Fruit fly (Drosophila melanogaster) whole organism, embryonic: ENCODE measurements around the gene LanB1.

Experiments used
- B-H2 ChIP-seq: fragments of 200-800 bp; sonication (Bioruptor generic); optimal IDR thresholded peaks from 2 replicates; lab custom pipeline; 2018; ENCODE audit warnings: missing biosample characterization, mild to moderate bottlenecking, missing genetic modification characterization
- Blimp-1 ChIP-seq: fragments of 200-800 bp; sonication (Bioruptor generic); optimal IDR thresholded peaks from 3 replicates; lab custom pipeline; 2018; ENCODE audit warnings: missing biosample characterization, missing genetic modification characterization, mild to moderate bottlenecking, moderate library complexity, missing genetic modification reagents
- CG11504 ChIP-seq: fragments of 200-800 bp; sonication (Bioruptor generic); optimal IDR thresholded peaks from 3 replicates; lab custom pipeline; 2019; ENCODE audit warnings: missing biosample characterization, mild to moderate bottlenecking, missing genetic modification characterization, moderate library complexity
- CG12071 ChIP-seq: fragments of 200-800 bp; sonication (Bioruptor generic); optimal IDR thresholded peaks from 3 replicates; lab custom pipeline; 2018; ENCODE audit warnings: missing biosample characterization, mild to moderate bottlenecking, missing genetic modification characterization
- CG12769 ChIP-seq: fragments of 200-800 bp; sonication (Bioruptor generic); optimal IDR thresholded peaks from 2 replicates; lab custom pipeline; 2019; ENCODE audit warnings: missing biosample characterization, mild to moderate bottlenecking, missing genetic modification characterization, moderate library complexity
- CG13296 ChIP-seq: fragments of 200-800 bp; sonication (Bioruptor generic); optimal IDR thresholded peaks from 3 replicates; lab custom pipeline; 2018; ENCODE audit warnings: missing biosample characterization, mild to moderate bottlenecking, missing genetic modification characterization
- CG14710 ChIP-seq: fragments of 200-800 bp; sonication (Bioruptor generic); optimal IDR thresholded peaks from 3 replicates; lab custom pipeline; 2019; ENCODE audit warnings: missing biosample characterization, mild to moderate bottlenecking, missing genetic modification characterization, moderate library complexity
- CG15696 ChIP-seq: fragments of 200-800 bp; sonication (Bioruptor generic); optimal IDR thresholded peaks from 2 replicates; lab custom pipeline; 2019; ENCODE audit warnings: missing biosample characterization, mild to moderate bottlenecking, missing genetic modification characterization, moderate library complexity
- CG17912 ChIP-seq: fragments of 200-800 bp; sonication (Bioruptor generic); optimal IDR thresholded peaks from 2 replicates; lab custom pipeline; 2018; ENCODE audit warnings: missing biosample characterization, mild to moderate bottlenecking, missing genetic modification characterization
- CG18599 ChIP-seq: fragments of 200-800 bp; sonication (Bioruptor generic); optimal IDR thresholded peaks from 3 replicates; lab custom pipeline; 2017; ENCODE audit warnings: missing biosample characterization, missing genetic modification characterization, mild to moderate bottlenecking, moderate library complexity, missing genetic modification reagents
- CG2199 ChIP-seq: fragments of 200-800 bp; sonication (Bioruptor generic); IDR thresholded peaks from 3 replicates; pipeline ENCODE4 v1.3.6; 2022; ENCODE audit warnings: missing biosample characterization, missing genetic modification characterization
- CG2202 ChIP-seq: fragments of 200-800 bp; sonication (Bioruptor generic); optimal IDR thresholded peaks from 2 replicates; lab custom pipeline; 2018; ENCODE audit warnings: missing biosample characterization, mild to moderate bottlenecking, missing genetic modification characterization
- CG31224 ChIP-seq: fragments of 200-800 bp; sonication (Bioruptor generic); IDR thresholded peaks from 2 replicates; pipeline ENCODE4 v1.3.6; 2022; ENCODE audit warnings: missing biosample characterization, missing genetic modification characterization
- CG31365 ChIP-seq: fragments of 200-800 bp; sonication (Bioruptor generic); optimal IDR thresholded peaks from 2 replicates; lab custom pipeline; 2018; ENCODE audit warnings: missing biosample characterization, mild to moderate bottlenecking, missing genetic modification characterization
- CG32772 ChIP-seq: fragments of 200-800 bp; sonication (Bioruptor generic); IDR thresholded peaks from 2 replicates; pipeline ENCODE4 v1.3.6; 2022; ENCODE audit warnings: missing biosample characterization, missing genetic modification characterization
- CG33557 ChIP-seq: fragments of 200-800 bp; sonication (Bioruptor generic); optimal IDR thresholded peaks from 2 replicates; lab custom pipeline; 2019; ENCODE audit warnings: missing biosample characterization, mild to moderate bottlenecking, missing genetic modification characterization, moderate library complexity
- CG34224 ChIP-seq: fragments of 200-800 bp; sonication (Bioruptor generic); IDR thresholded peaks from 3 replicates; pipeline ENCODE4 v1.3.6; 2022; ENCODE audit warnings: missing biosample characterization, missing genetic modification characterization; ENCODE audit not compliant: partially characterized antibody
- CG34422 ChIP-seq: fragments of 200-800 bp; sonication (Bioruptor generic); IDR thresholded peaks from 3 replicates; pipeline ENCODE4 v1.3.6; 2022; ENCODE audit warnings: missing biosample characterization, missing genetic modification characterization
- CG42726 ChIP-seq: fragments of 200-800 bp; sonication (Bioruptor generic); IDR thresholded peaks from 2 replicates; pipeline ENCODE4 v1.3.6; 2022; ENCODE audit warnings: missing biosample characterization, missing genetic modification characterization; ENCODE audit not compliant: partially characterized antibody
- CG5180 ChIP-seq: fragments of 200-800 bp; sonication (Bioruptor generic); optimal IDR thresholded peaks from 3 replicates; lab custom pipeline; 2017; ENCODE audit warnings: missing biosample characterization, missing genetic modification characterization, mild to moderate bottlenecking, moderate library complexity, missing genetic modification reagents
- CG6254 ChIP-seq: fragments of 200-800 bp; sonication (Bioruptor generic); optimal IDR thresholded peaks from 3 replicates; lab custom pipeline; 2017; ENCODE audit warnings: mild to moderate bottlenecking, missing biosample characterization, missing genetic modification reagents, missing genetic modification characterization
- CG6689 ChIP-seq: fragments of 200-800 bp; sonication (Bioruptor generic); IDR thresholded peaks from 2 replicates; pipeline ENCODE4 v1.3.6; 2022; ENCODE audit warnings: missing biosample characterization, missing genetic modification characterization
- Ets65A ChIP-seq: fragments of 200-800 bp; sonication (Bioruptor generic); peaks from one replicate; lab custom pipeline; 2016; ENCODE audit warnings: missing biosample characterization, missing genetic modification characterization
- GATAe ChIP-seq: fragments of 200-800 bp; sonication (Bioruptor generic); conservative IDR thresholded peaks from 2 replicates; pipeline ENCODE4 v1.3.6; 2022; ENCODE audit warnings: missing biosample characterization, missing genetic modification characterization
- Hand ChIP-seq: fragments of 200-800 bp; sonication (Bioruptor generic); optimal IDR thresholded peaks from 2 replicates; lab custom pipeline; 2017; ENCODE audit warnings: mild to moderate bottlenecking, missing biosample characterization, missing genetic modification reagents, missing genetic modification characterization
- Hr39 ChIP-seq: fragments of >200 bp; optimal IDR thresholded peaks from 2 replicates; lab custom pipeline; 2017
- Meics ChIP-seq: fragments of 200-800 bp; sonication (Bioruptor generic); optimal IDR thresholded peaks from 2 replicates; lab custom pipeline; 2017; ENCODE audit warnings: missing biosample characterization, mild to moderate bottlenecking, missing genetic modification characterization
- NC2β ChIP-seq: fragments of 200-800 bp; sonication (Bioruptor generic); optimal IDR thresholded peaks from 2 replicates; lab custom pipeline; 2016; ENCODE audit warnings: missing biosample characterization, missing genetic modification characterization
- PHDP ChIP-seq: fragments of 200-800 bp; sonication (Bioruptor generic); optimal IDR thresholded peaks from 3 replicates; lab custom pipeline; 2018; ENCODE audit warnings: missing biosample characterization, mild to moderate bottlenecking, missing genetic modification characterization, moderate library complexity
- Taf1 ChIP-seq: fragments of 200-800 bp; sonication (Bioruptor generic); IDR thresholded peaks from 2 replicates; pipeline ENCODE4 v1.3.6; 2022; ENCODE audit warnings: missing biosample characterization, missing genetic modification characterization
- Trl ChIP-seq, 3 experiments: fragments of >200 bp in 2 of 3; fragments of 200-800 bp in 1 of 3; sonication (Bioruptor generic) in 1 of 3; optimal IDR thresholded peaks; 2 replicates in 1 of 3; 3 replicates in 2 of 3; lab custom pipeline; 2016 to 2017; ENCODE audit warnings: missing biosample characterization in 1 of 3, missing genetic modification characterization in 1 of 3
- bigmax ChIP-seq: fragments of 200-800 bp; sonication (Bioruptor generic); optimal IDR thresholded peaks from 2 replicates; lab custom pipeline; 2018; ENCODE audit warnings: missing biosample characterization, mild to moderate bottlenecking, missing genetic modification characterization
- btn ChIP-seq: fragments of 200-800 bp; sonication (Bioruptor generic); optimal IDR thresholded peaks from 2 replicates; lab custom pipeline; 2016; ENCODE audit warnings: missing biosample characterization, missing genetic modification characterization
- ci ChIP-seq: fragments of 200-800 bp; sonication (Bioruptor generic); IDR thresholded peaks from 3 replicates; pipeline ENCODE4 v1.3.6; 2022; ENCODE audit warnings: missing biosample characterization, missing genetic modification characterization
- eve ChIP-seq, 2 experiments: fragments of >200 bp; optimal IDR thresholded peaks; 2 replicates each; lab custom pipeline; 2017; ENCODE audit warnings: missing biosample characterization in 2 of 2, missing genetic modification characterization in 2 of 2
- ewg ChIP-seq: fragments of 200-800 bp; sonication (Bioruptor generic); optimal IDR thresholded peaks from 3 replicates; lab custom pipeline; 2017; ENCODE audit warnings: mild to moderate bottlenecking, missing biosample characterization, missing genetic modification reagents, missing genetic modification characterization
- eyg ChIP-seq: fragments of 200-800 bp; sonication (Bioruptor generic); optimal IDR thresholded peaks from 3 replicates; lab custom pipeline; 2016; ENCODE audit warnings: missing biosample characterization, missing genetic modification characterization
- fd3F ChIP-seq: fragments of 200-800 bp; sonication (Bioruptor generic); optimal IDR thresholded peaks from 2 replicates; lab custom pipeline; 2018; ENCODE audit warnings: missing biosample characterization, mild to moderate bottlenecking, missing genetic modification characterization, moderate library complexity
- fd64A ChIP-seq: fragments of 200-800 bp; sonication (Bioruptor generic); optimal IDR thresholded peaks from 3 replicates; lab custom pipeline; 2018; ENCODE audit warnings: missing biosample characterization, mild to moderate bottlenecking, missing genetic modification characterization
- gcm ChIP-seq: fragments of 200-800 bp; sonication (Bioruptor generic); optimal IDR thresholded peaks from 2 replicates; lab custom pipeline; 2019; ENCODE audit warnings: missing biosample characterization, mild to moderate bottlenecking, missing genetic modification characterization, moderate library complexity
- mam ChIP-seq: fragments of 200-800 bp; sonication (Bioruptor generic); optimal IDR thresholded peaks from 3 replicates; lab custom pipeline; 2016; ENCODE audit warnings: missing biosample characterization, missing genetic modification characterization
- nerfin-2 ChIP-seq: fragments of 200-800 bp; sonication (Bioruptor generic); IDR thresholded peaks from 2 replicates; pipeline ENCODE4 v1.3.6; 2022; ENCODE audit warnings: missing biosample characterization, missing genetic modification characterization; ENCODE audit not compliant: partially characterized antibody
- nmo ChIP-seq: fragments of 200-800 bp; sonication (Bioruptor generic); optimal IDR thresholded peaks from 2 replicates; lab custom pipeline; 2018; ENCODE audit warnings: missing biosample characterization, mild to moderate bottlenecking, missing genetic modification characterization, moderate library complexity
- p53 ChIP-seq: fragments of 200-800 bp; sonication (Bioruptor generic); optimal IDR thresholded peaks from 2 replicates; lab custom pipeline; 2016; ENCODE audit warnings: missing biosample characterization, missing genetic modification characterization
- prd ChIP-seq, 3 experiments: fragments of >200 bp in 2 of 3; fragments of 200-800 bp in 1 of 3; sonication (Bioruptor generic) in 1 of 3; optimal IDR thresholded peaks in 2 of 3; IDR thresholded peaks in 1 of 3; 2 replicates in 2 of 3; 3 replicates in 1 of 3; pipeline versions ENCODE4 v1.3.6 to Lab custom; 2017 to 2022; ENCODE audit warnings: missing biosample characterization in 1 of 3, missing genetic modification characterization in 1 of 3
- repo ChIP-seq: fragments of 200-800 bp; sonication (Bioruptor generic); optimal IDR thresholded peaks from 2 replicates; lab custom pipeline; 2016; ENCODE audit warnings: missing biosample characterization, missing genetic modification characterization
- rib ChIP-seq: fragments of 200-800 bp; sonication (Bioruptor generic); IDR thresholded peaks from 2 replicates; pipeline ENCODE4 v1.3.6; 2022; ENCODE audit warnings: missing biosample characterization, missing genetic modification characterization
- slp2 ChIP-seq: fragments of 200-800 bp; sonication (Bioruptor generic); optimal IDR thresholded peaks from 2 replicates; lab custom pipeline; 2016; ENCODE audit warnings: missing biosample characterization, missing genetic modification characterization

LanB1 gene

dm6 chr2L:7828231-7828630 is 17.0 kb downstream of the LanB1 start (continued):
- TF ChIP-seq NC2β (no peak), CG6689 (GFP tag; lab: Robert Waterston, UW) (peak; percentile 13; the same call in 1 of the 2 replicates), ci (GFP tag; lab: Robert Waterston, UW) (peak; percentile 75), Hr39 (no peak), B-H2 (peak; percentile 64), CG12769 (tag; lab: Kevin White, UChicago) (peak; percentile 32), GATAe (GFP tag; lab: Robert Waterston, UW) (peak; percentile 38; the same call in 1 of the 2 replicates), nmo (peak; percentile 82), fd3F (GFP tag; lab: Kevin White, UChicago) (no peak), slp2 (GFP tag; lab: Kevin White, UChicago) (no peak), CG33557 (peak; percentile 46), CG34224 (GFP tag; lab: Robert Waterston, UW) (0 out of 3 replicates have a peak, but pooled peaks have one; percentile 35)

- TF ChIP-seq rib (GFP tag; lab: Robert Waterston, UW) (0 out of 2 replicates have a peak, but pooled peaks have one; percentile 45), btn (no peak), repo (peak; percentile 29), PHDP (tag; lab: Kevin White, UChicago) (peak; percentile 11), CG5180 (GFP tag; lab: Kevin White, UChicago) (peak; percentile 31), eyg (GFP tag; lab: Kevin White, UChicago) (no peak), CG12071 (peak; percentile 37), fd64A (peak; percentile 33), prd (optimal IDR thresholded peaks at IDR 0.05; lab: Kevin White, UChicago) (no peak), prd (GFP tag; IDR thresholded peaks at IDR 0.05; lab: Robert Waterston, UW) (no peak), mam (no peak), CG15696 (no peak), CG2202 (tag; lab: Kevin White, UChicago) (no peak), Trl (optimal IDR thresholded peaks at IDR 0.05; lab: Kevin White, UChicago) (peak; percentile 93), Trl (GFP tag; optimal IDR thresholded peaks at IDR 0.05; lab: Kevin White, UChicago) (peak; percentile 39), CG18599 (peak; percentile 23), ci (GFP tag; lab: Robert Waterston, UW) (peak; percentile 48; the same call in 1 of the 3 replicates), CG6254 (GFP tag; lab: Kevin White, UChicago) (peak; percentile 17), CG6689 (GFP tag; lab: Robert Waterston, UW) (peak; percentile 47; the same call in 1 of the 2 replicates), Meics (GFP tag; lab: Kevin White, UChicago) (peak; percentile 2), nerfin-2 (GFP tag; lab: Robert Waterston, UW) (no peak), CG42726 (GFP tag; lab: Robert Waterston, UW) (no peak), ewg (GFP tag; lab: Kevin White, UChicago) (no peak), Taf1 (GFP tag; lab: Robert Waterston, UW) (no peak), CG17912 (GFP tag; lab: Kevin White, UChicago) (no peak), CG31365 (tag; lab: Kevin White, UChicago) (no peak), p53 (no peak), CG2199 (GFP tag; lab: Robert Waterston, UW) (0 out of 3 replicates have a peak, but pooled peaks have one; percentile 55), eve (GFP tag; optimal IDR thresholded peaks at IDR 0.05; lab: Kevin White, UChicago) (no peak), CG34422 (peak; percentile 19; the same call in 1 of the 3 replicates), CG32772 (GFP tag; lab: Robert Waterston, UW) (peak; percentile 57; the same call in 1 of the 2 replicates), CG13296 (GFP tag; lab: Kevin White, UChicago) (peak; percentile 47), gcm (GFP tag; lab: Kevin White, UChicago) (peak; percentile 47), Ets65A (no peak), bigmax (GFP tag; lab: Kevin White, UChicago) (peak; percentile 96), CG14710 (peak; percentile 27), CG11504 (peak; percentile 1), CG31224 (GFP tag; lab: Robert Waterston, UW) (no peak), Blimp-1 (GFP tag; lab: Kevin White, UChicago) (peak; percentile 16), Hand (GFP tag; lab: Kevin White, UChicago) (no peak)
Measured at dm6 chr2L:7828901-7829300, 17.7 kb downstream of the LanB1 start.
